Fruit fly (Drosophila melanogaster): ENCODE measurements around the gene CG6071.

The CG6071 gene

DNA sequence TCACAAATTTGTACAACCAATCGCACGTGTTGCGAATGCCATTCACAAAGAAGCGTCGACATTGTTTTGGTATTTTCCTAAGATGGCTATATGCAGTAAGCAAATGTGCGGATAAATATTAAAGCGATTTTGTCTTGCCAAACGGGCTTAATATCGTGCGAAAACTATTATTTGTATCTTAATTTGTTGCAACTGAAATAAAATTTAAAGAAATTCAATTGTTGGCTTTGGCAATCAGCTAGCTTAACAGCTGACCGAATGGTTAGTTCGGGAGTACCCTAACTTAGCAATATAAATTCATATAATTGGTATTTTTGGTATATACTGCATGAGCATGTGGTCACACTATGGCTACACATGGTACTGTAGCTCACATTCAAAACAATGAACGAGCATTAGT, 2.6 kb upstream of the CG6071 start, which contains the start of the genes RIOK1 and Polr3H (continued):
- TF ChIP-seq CG15514 (GFP tag; optimal IDR thresholded peaks at IDR 0.05) (peak; percentile 71), CG18599 (GFP tag; optimal IDR thresholded peaks at IDR 0.05) (no peak), CG32767 (GFP tag; IDR thresholded peaks at IDR 0.05) (peak; percentile 11; the same call in 1 of the 2 replicates), CG11723 (GFP tag; optimal IDR thresholded peaks at IDR 0.05) (no peak), bcd (GFP tag; optimal IDR thresholded peaks at IDR 0.05) (peak; percentile 55)

dm6 chr3L:11636829-11637228, 9.0 kb downstream of the CG6071 start:
- no peak for TF ChIP-seq CG17829 (tag; optimal IDR thresholded peaks at IDR 0.05)
- peak; percentile 34 for TF ChIP-seq Asciz (GFP tag; optimal IDR thresholded peaks at IDR 0.05)
- TF ChIP-seq pan (optimal IDR thresholded peaks at IDR 0.05) = no peak
- TF ChIP-seq pan (GFP tag; optimal IDR thresholded peaks at IDR 0.05 in 1 of 2, IDR thresholded peaks at IDR 0.05 in 1 of 2) = peak in 1 of 2 experiments; percentile 25
- no peak for TF ChIP-seq CG9727 (GFP tag; optimal IDR thresholded peaks at IDR 0.05)
- no peak for TF ChIP-seq CG6272 (GFP tag; IDR thresholded peaks at IDR 0.05)
- no peak for TF ChIP-seq run (tag; optimal IDR thresholded peaks at IDR 0.05)
- TF ChIP-seq twi (tag; optimal IDR thresholded peaks at IDR 0.05) = no peak
- no peak for TF ChIP-seq CG7928 (GFP tag; optimal IDR thresholded peaks at IDR 0.05)
- 0 out of 3 replicates have a peak, but pooled peaks have one; percentile 38 for TF ChIP-seq ci (GFP tag; IDR thresholded peaks at IDR 0.05)
- no peak for TF ChIP-seq CG32772 (GFP tag; IDR thresholded peaks at IDR 0.05)
- TF ChIP-seq tll (GFP tag; optimal IDR thresholded peaks at IDR 0.05) = no peak
- no peak for TF ChIP-seq h (optimal IDR thresholded peaks at IDR 0.05)
- peak; percentile 30 for TF ChIP-seq ATbp (GFP tag; optimal IDR thresholded peaks at IDR 0.05)
- TF ChIP-seq CG7372 (GFP tag; IDR thresholded peaks at IDR 0.05) = no peak
- no peak for TF ChIP-seq Doc3 (GFP tag; IDR thresholded peaks at IDR 0.05; ENCODE audit: partially characterized antibody)
- no peak for TF ChIP-seq CG10565 (GFP tag; optimal IDR thresholded peaks at IDR 0.05)
- TF ChIP-seq zf30C (GFP tag; optimal IDR thresholded peaks at IDR 0.05) = no peak
- no peak for TF ChIP-seq CG16813 (GFP tag; IDR thresholded peaks at IDR 0.05; ENCODE audit: partially characterized antibody)
- no peak for TF ChIP-seq sisA (GFP tag; IDR thresholded peaks at IDR 0.05)
- TF ChIP-seq repo (GFP tag; optimal IDR thresholded peaks at IDR 0.05) = no peak
- no peak for TF ChIP-seq Bteb2 (GFP tag; optimal IDR thresholded peaks at IDR 0.05)
- no peak for TF ChIP-seq CG14014 (GFP tag; IDR thresholded peaks at IDR 0.05)
- no peak for TF ChIP-seq Ets97D (GFP tag; optimal IDR thresholded peaks at IDR 0.05)
- TF ChIP-seq fd96Cb (tag; optimal IDR thresholded peaks at IDR 0.05) = no peak
- TF ChIP-seq ham (GFP tag; IDR thresholded peaks at IDR 0.05) = no peak
- TF ChIP-seq ttk (GFP tag; IDR thresholded peaks at IDR 0.05) = no peak
- TF ChIP-seq CG7987 (GFP tag; optimal IDR thresholded peaks at IDR 0.05) = peak; percentile 16
- peak; percentile 72 for TF ChIP-seq Drgx (GFP tag; IDR thresholded peaks at IDR 0.05)
- TF ChIP-seq gsb-n (tag; optimal IDR thresholded peaks at IDR 0.05) = no peak
- TF ChIP-seq tio (GFP tag; optimal IDR thresholded peaks at IDR 0.05) = no peak
- no peak for TF ChIP-seq Lim3 (GFP tag; IDR thresholded peaks at IDR 0.05)
- no peak for TF ChIP-seq slp2 (GFP tag; optimal IDR thresholded peaks at IDR 0.05)
- TF ChIP-seq pum (GFP tag; optimal IDR thresholded peaks at IDR 0.05) = no peak
- TF ChIP-seq psq (GFP tag; optimal IDR thresholded peaks at IDR 0.05) = no peak
- no peak for TF ChIP-seq ERR (GFP tag; optimal IDR thresholded peaks at IDR 0.05)
- TF ChIP-seq BEAF-32 (GFP tag; optimal IDR thresholded peaks at IDR 0.05) = no peak
- TF ChIP-seq scrt (GFP tag; optimal IDR thresholded peaks at IDR 0.05) = no peak
- peak; percentile 17 for TF ChIP-seq CG12071 (GFP tag; optimal IDR thresholded peaks at IDR 0.05)
- TF ChIP-seq cas (GFP tag; IDR thresholded peaks at IDR 0.05) = no peak
- TF ChIP-seq Awh (GFP tag; IDR thresholded peaks at IDR 0.05) = 0 out of 2 replicates have a peak, but pooled peaks have one; percentile 20
- TF ChIP-seq unc-4 (GFP tag; IDR thresholded peaks at IDR 0.05; ENCODE audit: partially characterized antibody) = no peak
- no peak for TF ChIP-seq fru (optimal IDR thresholded peaks at IDR 0.05)
- no peak for TF ChIP-seq grau (tag; optimal IDR thresholded peaks at IDR 0.05)
- no peak for TF ChIP-seq pzg (GFP tag; optimal IDR thresholded peaks at IDR 0.05)
- TF ChIP-seq CG10366 (GFP tag; IDR thresholded peaks at IDR 0.05) = no peak
